Worm (Caenorhabditis elegans) whole organism, L4 larva: Measurements from ENCODE around the gene F54E2.9.

ENCODE experiments used
- R02D3.7 ChIP-seq: fragments of 150-350 bp; sonication (generic microtip); optimal IDR thresholded peaks from 3 replicates; lab custom pipeline; 2014; ENCODE audit warnings: missing biosample characterization, missing genetic modification characterization
- Y48G9A.11 ChIP-seq: fragments of 200-800 bp; sonication (Bioruptor generic); IDR thresholded peaks from 2 replicates; pipeline ENCODE4 v1.3.6; 2022; ENCODE audit warnings: missing genetic modification reagents, missing genetic modification characterization, missing compliant biosample characterization
- ceh-28 ChIP-seq: fragments of 150-350 bp; optimal IDR thresholded peaks from 2 replicates; lab custom pipeline; 2014; ENCODE audit warnings: missing biosample characterization, missing genetic modification reagents, missing genetic modification characterization
- dve-1 ChIP-seq: sonication (generic microtip); optimal IDR thresholded peaks from 2 replicates; lab custom pipeline; 2017; ENCODE audit warnings: antibody characterized with exemption, mild to moderate bottlenecking, missing genetic modification characterization, missing compliant biosample characterization; ENCODE audit not compliant: insufficient read depth
- hlh-11 ChIP-seq: fragments of 200-800 bp; sonication (Bioruptor generic); optimal IDR thresholded peaks from 2 replicates; lab custom pipeline; 2018; ENCODE audit warnings: mild to moderate bottlenecking, missing genetic modification characterization, missing compliant biosample characterization
- jun-1 ChIP-seq: fragments of 150-350 bp; optimal IDR thresholded peaks from 2 replicates; lab custom pipeline; 2014; ENCODE audit warnings: missing biosample characterization, missing genetic modification reagents, missing genetic modification characterization
- lin-39 ChIP-seq: fragments of 150-350 bp; optimal IDR thresholded peaks from 2 replicates; lab custom pipeline; 2014; ENCODE audit warnings: missing biosample characterization, missing genetic modification reagents, missing genetic modification characterization
- mdl-1 ChIP-seq, 2 experiments: fragments of 150-350 bp in 1 of 2; sonication (generic microtip) in 1 of 2; optimal IDR thresholded peaks; 2 replicates each; lab custom pipeline; 2014 to 2017; ENCODE audit warnings: missing biosample characterization in 2 of 2, missing genetic modification characterization in 2 of 2
- pqm-1 ChIP-seq: sonication (generic microtip); optimal IDR thresholded peaks from 2 replicates; lab custom pipeline; 2017; ENCODE audit warnings: missing biosample characterization, missing genetic modification characterization
- sdz-12 ChIP-seq: fragments of 200-800 bp; sonication (Bioruptor generic); optimal IDR thresholded peaks from 2 replicates; lab custom pipeline; 2018; ENCODE audit warnings: mild to moderate bottlenecking, missing genetic modification characterization, missing compliant biosample characterization
- unc-39 ChIP-seq: sonication (generic microtip); optimal IDR thresholded peaks from 2 replicates; lab custom pipeline; 2017; ENCODE audit warnings: missing biosample characterization, missing genetic modification characterization
- zfp-2 ChIP-seq: sonication (generic microtip); optimal IDR thresholded peaks from 2 replicates; lab custom pipeline; 2016; ENCODE audit warnings: mild to moderate bottlenecking, missing genetic modification characterization, missing compliant biosample characterization
- ztf-11 ChIP-seq: fragments of 150-350 bp; optimal IDR thresholded peaks from 2 replicates; lab custom pipeline; 2014; ENCODE audit warnings: missing biosample characterization, missing genetic modification characterization

DNA sequence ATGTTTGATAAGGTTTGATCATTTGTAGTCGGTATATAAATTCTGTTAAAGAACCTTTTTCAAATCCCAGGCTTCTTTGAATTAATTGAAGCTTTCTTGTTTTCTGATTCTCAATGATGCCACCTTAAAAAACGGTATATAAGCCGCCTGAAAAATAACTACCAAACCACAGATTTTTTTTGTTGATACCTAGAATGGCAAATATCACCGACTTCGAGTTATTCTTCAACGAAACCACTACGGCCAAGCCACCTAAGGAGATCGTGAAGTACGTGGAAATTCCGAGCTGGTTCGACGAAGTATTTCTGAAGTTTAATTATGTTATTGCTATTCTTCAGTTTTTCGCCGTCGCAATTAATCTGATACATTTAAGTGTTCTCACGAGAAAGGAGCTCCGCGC is 17.0 kb upstream of the F54E2.9 start, which contains the start of gene srw-2:
- TF ChIP-seq pqm-1 (tag; lab: Kevin White, UChicago), result no peak
- no peak for TF ChIP-seq dve-1
- TF ChIP-seq mdl-1 (tag; optimal IDR thresholded peaks at IDR 0.05; lab: Kevin White, UChicago), result no peak
- TF ChIP-seq zfp-2, result no peak
- TF ChIP-seq unc-39 (tag; lab: Kevin White, UChicago), result no peak
- no peak for TF ChIP-seq sdz-12 (GFP tag; lab: Kevin White, UChicago)
- TF ChIP-seq Y48G9A.11 (GFP tag; lab: Robert Waterston, UW), result no peak
- TF ChIP-seq hlh-11, result no peak
- no peak for TF ChIP-seq jun-1 (tag; lab: Kevin White, UChicago)
- TF ChIP-seq ceh-28 (tag; lab: Kevin White, UChicago), result no peak
- no peak for TF ChIP-seq ztf-11 (tag; lab: Kevin White, UChicago)
- TF ChIP-seq R02D3.7 (tag; lab: Kevin White, UChicago), result no peak
- no peak for TF ChIP-seq lin-39
